Worm (Caenorhabditis elegans): Measurements from ENCODE around the gene twk-26.

twk-26 gene

ce11 chrX:3022330-3023088 is 32.1 kb downstream of the twk-26 start:
- TF ChIP-seq ceh-13 (GFP tag; optimal IDR thresholded peaks at IDR 0.05), result no peak
- no peak for TF ChIP-seq hmbx-1 (tag; optimal IDR thresholded peaks at IDR 0.05)
- TF ChIP-seq B0310.2 (tag; optimal IDR thresholded peaks at IDR 0.05), result no peak
- TF ChIP-seq F13C5.2 (tag; optimal IDR thresholded peaks at IDR 0.05), result no peak
- TF ChIP-seq scrt-1 (GFP tag; IDR thresholded peaks at IDR 0.05), result no peak
- TF ChIP-seq flt-1 (GFP tag; IDR thresholded peaks at IDR 0.05), result no peak
- no peak for TF ChIP-seq hmg-4 (GFP tag; optimal IDR thresholded peaks at IDR 0.05)
- no peak for TF ChIP-seq hnd-1 (tag; optimal IDR thresholded peaks at IDR 0.05)
- TF ChIP-seq ets-7 (tag; optimal IDR thresholded peaks at IDR 0.05), result no peak
- no peak for TF ChIP-seq tra-4 (tag; optimal IDR thresholded peaks at IDR 0.05)
- TF ChIP-seq aly-1 (tag; optimal IDR thresholded peaks at IDR 0.05), result no peak
- TF ChIP-seq pes-1 (GFP tag; IDR thresholded peaks at IDR 0.05), result no peak
- TF ChIP-seq tbx-11 (GFP tag; IDR thresholded peaks at IDR 0.05), result no peak
- TF ChIP-seq ama-1 (optimal IDR thresholded peaks at IDR 0.05), result no peak
- no peak for TF ChIP-seq tbx-37 (GFP tag; conservative IDR thresholded peaks at IDR 0.05)
- no peak for TF ChIP-seq ceh-36 (tag; optimal IDR thresholded peaks at IDR 0.05)
- no peak for TF ChIP-seq sea-1 (GFP tag; conservative IDR thresholded peaks at IDR 0.05)

DNA sequence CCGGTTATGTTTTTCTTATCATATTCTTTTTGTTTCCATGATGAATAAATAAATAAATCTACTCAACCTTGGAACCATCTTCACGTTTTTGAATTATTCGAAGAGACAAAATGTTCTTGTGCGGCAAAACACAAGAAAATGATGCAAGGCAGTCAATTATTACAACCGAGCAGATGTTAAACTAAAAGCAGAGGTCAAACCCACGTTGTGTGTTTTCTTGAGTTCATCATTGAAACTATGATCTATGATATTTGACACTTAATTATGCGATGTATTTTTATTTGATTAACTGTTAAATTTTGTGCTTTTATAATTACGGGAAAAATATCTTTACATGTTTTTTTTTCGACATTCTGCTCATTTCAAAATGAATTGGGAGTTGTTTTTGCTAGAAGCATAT is 33.2 kb downstream of the twk-26 start:
- TF ChIP-seq sea-1 (GFP tag; conservative IDR thresholded peaks at IDR 0.05) (no peak), tra-4 (tag; optimal IDR thresholded peaks at IDR 0.05) (no peak), flt-1 (GFP tag; IDR thresholded peaks at IDR 0.05) (no peak), ceh-36 (tag; optimal IDR thresholded peaks at IDR 0.05) (no peak), aly-1 (tag; optimal IDR thresholded peaks at IDR 0.05) (no peak)

DNA sequence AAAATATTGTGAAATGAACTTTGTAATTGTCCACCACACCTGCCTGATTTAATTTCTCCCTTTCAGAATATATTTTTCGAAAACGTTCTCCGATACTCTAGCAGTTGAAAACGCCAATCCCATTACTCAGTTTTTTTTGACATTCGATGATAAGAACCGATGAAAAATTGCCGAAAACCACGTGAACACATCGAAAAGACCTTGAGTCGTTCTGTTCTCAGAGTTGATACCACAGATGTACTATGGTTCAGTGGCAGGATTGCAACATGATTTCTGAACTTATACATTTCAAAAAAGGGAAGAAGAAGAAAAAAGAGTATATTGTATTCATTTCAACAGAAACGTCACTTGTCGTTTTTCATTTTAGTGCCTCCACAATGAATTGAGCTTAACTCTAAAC is 34.6 kb downstream of the twk-26 start:
- no peak for TF ChIP-seq ama-1 (optimal IDR thresholded peaks at IDR 0.05)
- no peak for TF ChIP-seq sea-1 (GFP tag; conservative IDR thresholded peaks at IDR 0.05)
- TF ChIP-seq ets-7 (tag; optimal IDR thresholded peaks at IDR 0.05), result no peak
- TF ChIP-seq hnd-1 (tag; optimal IDR thresholded peaks at IDR 0.05), result no peak

- TF ChIP-seq scrt-1 (GFP tag; IDR thresholded peaks at IDR 0.05), result no peak
- TF ChIP-seq tbx-37 (GFP tag; conservative IDR thresholded peaks at IDR 0.05), result no peak
- TF ChIP-seq ama-1 (optimal IDR thresholded peaks at IDR 0.05), result no peak
Observed at ce11 chrX:3018505-3018996, 36.1 kb downstream of the twk-26 start, which contains the start of gene flp-18. TSS of gene flp-18 (minus strand) at chrX:3018555.

DNA sequence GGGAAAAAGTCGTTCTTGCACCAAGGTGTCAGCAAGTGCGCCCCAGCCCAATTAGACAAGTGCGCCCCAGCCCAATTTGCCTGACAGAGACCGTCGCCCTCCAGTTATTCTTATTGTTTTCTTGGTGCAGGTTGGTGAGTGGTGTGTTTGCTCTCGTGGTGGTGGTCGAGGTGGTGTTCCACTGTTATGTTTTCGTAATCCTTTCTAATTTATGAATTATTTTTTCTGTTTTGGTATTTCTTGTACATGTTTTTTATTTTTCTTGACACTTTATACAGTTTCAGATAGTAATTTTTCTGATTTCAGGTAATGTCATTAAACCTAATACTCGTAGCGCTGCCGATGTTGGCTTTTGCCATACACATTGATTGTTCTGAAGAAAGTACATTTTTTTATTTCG is 45.4 kb downstream of the twk-26 start, which contains the start of gene Y48D7A.1:
Gene Y48D7A.1, plus strand, starts transcription at position 301 of the 400 bp plus-strand sequence.
- no peak for TF ChIP-seq aly-1 (tag; optimal IDR thresholded peaks at IDR 0.05)
- TF ChIP-seq pes-1 (GFP tag; IDR thresholded peaks at IDR 0.05), result no peak
- TF ChIP-seq scrt-1 (GFP tag; IDR thresholded peaks at IDR 0.05), result no peak
- no peak for TF ChIP-seq hmg-4 (GFP tag; optimal IDR thresholded peaks at IDR 0.05)
- TF ChIP-seq tbx-37 (GFP tag; conservative IDR thresholded peaks at IDR 0.05), result no peak; the same call in 1 of the 2 replicates
- TF ChIP-seq ama-1 (optimal IDR thresholded peaks at IDR 0.05), result no peak

DNA sequence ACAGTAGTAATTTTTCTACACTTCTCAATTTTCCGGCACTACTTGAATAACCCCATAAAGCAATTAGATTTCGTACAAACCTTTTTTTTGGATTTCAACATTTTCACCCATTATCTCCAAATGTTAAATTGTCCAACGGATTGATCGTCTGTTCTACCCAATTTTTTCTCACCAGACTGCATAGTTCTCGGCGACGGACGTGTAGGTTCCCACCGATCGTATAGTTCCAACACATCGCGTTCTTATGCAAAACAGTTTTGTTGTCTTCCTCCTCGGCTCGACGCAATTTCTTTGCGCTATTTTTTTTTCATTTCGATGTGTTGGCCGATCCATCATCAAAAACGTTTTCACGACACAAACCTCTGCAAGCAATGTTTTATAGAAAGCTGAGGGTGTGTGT is 50.9 kb downstream of the twk-26 start, which contains the start of gene Y41G9A.6:
Gene Y41G9A.6, minus strand, starts transcription at position 101 of the 400 bp plus-strand sequence.
- no peak for TF ChIP-seq ceh-36 (tag; optimal IDR thresholded peaks at IDR 0.05)
- TF ChIP-seq pes-1 (GFP tag; IDR thresholded peaks at IDR 0.05), result no peak
- no peak for TF ChIP-seq tbx-37 (GFP tag; conservative IDR thresholded peaks at IDR 0.05)
- no peak for TF ChIP-seq hnd-1 (tag; optimal IDR thresholded peaks at IDR 0.05)
- no peak for TF ChIP-seq B0310.2 (tag; optimal IDR thresholded peaks at IDR 0.05)
- TF ChIP-seq ama-1 (optimal IDR thresholded peaks at IDR 0.05), result no peak
- TF ChIP-seq ceh-13 (GFP tag; optimal IDR thresholded peaks at IDR 0.05), result no peak
- no peak for TF ChIP-seq flt-1 (GFP tag; IDR thresholded peaks at IDR 0.05)
- TF ChIP-seq F13C5.2 (tag; optimal IDR thresholded peaks at IDR 0.05), result no peak
- TF ChIP-seq tbx-11 (GFP tag; IDR thresholded peaks at IDR 0.05), result no peak
- TF ChIP-seq ets-7 (tag; optimal IDR thresholded peaks at IDR 0.05), result no peak
- TF ChIP-seq hmg-4 (GFP tag; optimal IDR thresholded peaks at IDR 0.05), result no peak
- no peak for TF ChIP-seq hmbx-1 (tag; optimal IDR thresholded peaks at IDR 0.05)
